Worm (Caenorhabditis elegans) whole organism, young adult: ENCODE data around the gene stt-3.

ENCODE experiments used
- ama-1 ChIP-seq, 3 experiments: fragments of 150-350 bp in 1 of 3; sonication (generic microtip) in 2 of 3; optimal IDR thresholded peaks; 2 replicates each; lab custom pipeline; 2014 to 2018; ENCODE audit warnings: missing biosample characterization in 2 of 3, missing genetic modification characterization in 2 of 3, missing genetic modification reagents in 2 of 3
- efl-1 ChIP-seq: fragments of 150-350 bp; optimal IDR thresholded peaks from 2 replicates; lab custom pipeline; 2014; ENCODE audit warnings: missing biosample characterization, missing genetic modification reagents, missing genetic modification characterization
- lin-35 ChIP-seq, 3 experiments: fragments of 150-350 bp in 2 of 3; sonication (generic microtip) in 1 of 3; optimal IDR thresholded peaks; 2 replicates each; lab custom pipeline; 2014 to 2018; ENCODE audit warnings: missing biosample characterization in 3 of 3, missing genetic modification characterization in 3 of 3, missing genetic modification reagents in 3 of 3
- snpc-1.1 ChIP-seq: sonication (generic microtip); optimal IDR thresholded peaks from 2 replicates; lab custom pipeline; 2017; ENCODE audit warnings: missing genetic modification characterization, mild to moderate bottlenecking, missing compliant biosample characterization, antibody characterized with exemption, moderate library complexity, missing genotype, missing genetic modification reagents; ENCODE audit not compliant: insufficient read depth

- TF ChIP-seq ama-1 (optimal IDR thresholded peaks at IDR 0.05; lab: Kevin White, UChicago): no peak
- TF ChIP-seq ama-1 (GFP tag; optimal IDR thresholded peaks at IDR 0.05; lab: Kevin White, UChicago): no peak
- no peak for TF ChIP-seq snpc-1.1 (tag; lab: Kevin White, UChicago)
- no peak for TF ChIP-seq lin-35 (GFP tag; optimal IDR thresholded peaks at IDR 0.05; lab: Kevin White, UChicago)
- no peak for TF ChIP-seq efl-1 (GFP tag; lab: Kevin White, UChicago)
Observed at ce11 chrIII:6236649-6237048, 11.8 kb upstream of the stt-3 start, which contains the start of gene T12A2.21.
